Worm (Caenorhabditis elegans) whole organism, young adult: Measurements from ENCODE around the gene C14A4.13.

ENCODE experiments used
- B0019.2 ChIP-seq: fragments of 200-800 bp; sonication (Bioruptor generic); conservative IDR thresholded peaks from 2 replicates; pipeline ENCODE4 v1.3.6; 2022; ENCODE audit warnings: missing genetic modification reagents, missing genetic modification characterization, missing compliant biosample characterization
- B0035.1 ChIP-seq: sonication (generic microtip); optimal IDR thresholded peaks from 2 replicates; lab custom pipeline; 2016; ENCODE audit warnings: missing genetic modification characterization, mild to moderate bottlenecking, missing compliant biosample characterization, missing genotype, missing genetic modification reagents
- B0336.3 ChIP-seq: fragments of 200-800 bp; sonication (Bioruptor generic); IDR thresholded peaks from 2 replicates; pipeline ENCODE4 v1.3.6; 2022; ENCODE audit warnings: missing genetic modification characterization, missing compliant biosample characterization
- F22D6.2 ChIP-seq: sonication (generic microtip); optimal IDR thresholded peaks from 2 replicates; lab custom pipeline; 2016; ENCODE audit warnings: mild to moderate bottlenecking, missing genetic modification characterization, missing compliant biosample characterization
- F33H1.4 ChIP-seq: fragments of 200-800 bp; sonication (Bioruptor generic); IDR thresholded peaks from 2 replicates; pipeline ENCODE4 v1.3.6; 2022; ENCODE audit warnings: missing genetic modification reagents, missing genetic modification characterization, missing compliant biosample characterization
- F39B2.1 ChIP-seq: fragments of 200-800 bp; sonication (Bioruptor generic); IDR thresholded peaks from 2 replicates; pipeline ENCODE4 v1.3.6; 2022; ENCODE audit warnings: missing genetic modification reagents, missing genetic modification characterization, missing compliant biosample characterization
- F55B11.4 ChIP-seq: sonication (generic microtip); optimal IDR thresholded peaks from 2 replicates; lab custom pipeline; 2016; ENCODE audit warnings: missing compliant biosample characterization, missing genetic modification characterization, borderline replicate concordance; ENCODE audit not compliant: insufficient read depth
- F57A8.1 ChIP-seq: fragments of 200-800 bp; sonication (Bioruptor generic); optimal IDR thresholded peaks from 2 replicates; lab custom pipeline; 2018; ENCODE audit warnings: mild to moderate bottlenecking, missing genetic modification characterization, moderate library complexity, missing compliant biosample characterization
- K11D2.4 ChIP-seq: fragments of 200-800 bp; sonication (Bioruptor generic); IDR thresholded peaks from 2 replicates; pipeline ENCODE4 v1.3.6; 2022; ENCODE audit warnings: missing genetic modification reagents, missing genetic modification characterization, missing compliant biosample characterization
- K12H6.12 ChIP-seq: fragments of 200-800 bp; sonication (Bioruptor generic); optimal IDR thresholded peaks from 2 replicates; lab custom pipeline; 2018; ENCODE audit warnings: mild to moderate bottlenecking, missing genetic modification characterization, missing compliant biosample characterization
- Y53G8AR.9 ChIP-seq: fragments of 200-800 bp; sonication (Bioruptor generic); conservative IDR thresholded peaks from 2 replicates; pipeline ENCODE4 v1.3.6; 2022; ENCODE audit warnings: missing genetic modification reagents, missing genetic modification characterization, missing compliant biosample characterization
- Y67H2A.10 ChIP-seq: fragments of 200-800 bp; sonication (Bioruptor generic); conservative IDR thresholded peaks from 2 replicates; pipeline ENCODE4 v1.3.6; 2022; ENCODE audit warnings: missing genetic modification reagents, missing genetic modification characterization, missing compliant biosample characterization
- akir-1 ChIP-seq: fragments of 200-800 bp; sonication (Bioruptor generic); optimal IDR thresholded peaks from 2 replicates; lab custom pipeline; 2018; ENCODE audit warnings: mild to moderate bottlenecking, missing genetic modification characterization, moderate library complexity, missing compliant biosample characterization
- aptf-3 ChIP-seq: fragments of 200-800 bp; sonication (Bioruptor generic); IDR thresholded peaks from 2 replicates; pipeline ENCODE4 v1.3.6; 2022; ENCODE audit warnings: missing genetic modification characterization, missing compliant biosample characterization
- atf-7 ChIP-seq: sonication (generic microtip); optimal IDR thresholded peaks from 2 replicates; lab custom pipeline; 2017; ENCODE audit warnings: mild to moderate bottlenecking, missing genetic modification characterization, missing compliant biosample characterization
- attf-3 ChIP-seq: fragments of 200-800 bp; sonication (Bioruptor generic); conservative IDR thresholded peaks from 2 replicates; pipeline ENCODE4 v1.3.6; 2022; ENCODE audit warnings: missing genetic modification reagents, missing genetic modification characterization, missing compliant biosample characterization
- bed-1 ChIP-seq: fragments of 200-800 bp; sonication (Bioruptor generic); IDR thresholded peaks from 2 replicates; pipeline ENCODE4 v1.3.6; 2022; ENCODE audit warnings: missing genetic modification reagents, missing genetic modification characterization, missing compliant biosample characterization
- ceh-58 ChIP-seq: fragments of 200-800 bp; sonication (Bioruptor generic); IDR thresholded peaks from 2 replicates; pipeline ENCODE4 v1.3.6; 2022; ENCODE audit warnings: missing genetic modification characterization, missing compliant biosample characterization
- ceh-91 ChIP-seq: fragments of 200-800 bp; sonication (Bioruptor generic); IDR thresholded peaks from 2 replicates; pipeline ENCODE4 v1.3.6; 2022; ENCODE audit warnings: missing genetic modification reagents, missing genetic modification characterization, missing compliant biosample characterization
- chd-7 ChIP-seq: sonication (generic microtip); optimal IDR thresholded peaks from 2 replicates; lab custom pipeline; 2016; ENCODE audit warnings: mild to moderate bottlenecking, missing genetic modification characterization, moderate library complexity, missing compliant biosample characterization
- dpff-1 ChIP-seq: sonication (generic microtip); optimal IDR thresholded peaks from 2 replicates; lab custom pipeline; 2017; ENCODE audit warnings: mild to moderate bottlenecking, missing genetic modification characterization, missing compliant biosample characterization
- ekl-4 ChIP-seq: fragments of 200-800 bp; sonication (Bioruptor generic); IDR thresholded peaks from 2 replicates; pipeline ENCODE4 v1.3.6; 2022; ENCODE audit warnings: missing genetic modification reagents, missing genetic modification characterization, missing compliant biosample characterization
- gei-17 ChIP-seq: fragments of 200-800 bp; sonication (Bioruptor generic); optimal IDR thresholded peaks from 2 replicates; lab custom pipeline; 2018; ENCODE audit warnings: mild to moderate bottlenecking, missing genetic modification characterization, missing compliant biosample characterization
- hmg-1.2 ChIP-seq: fragments of 200-800 bp; sonication (Bioruptor generic); IDR thresholded peaks from 2 replicates; pipeline ENCODE4 v1.3.6; 2022; ENCODE audit warnings: missing genetic modification reagents, missing genetic modification characterization, missing compliant biosample characterization
- hmg-20 ChIP-seq: fragments of 200-800 bp; sonication (Bioruptor generic); IDR thresholded peaks from 2 replicates; pipeline ENCODE4 v1.3.6; 2022; ENCODE audit warnings: missing genetic modification reagents, missing genetic modification characterization, missing compliant biosample characterization
- lin-26 ChIP-seq: fragments of 200-800 bp; sonication (Bioruptor generic); IDR thresholded peaks from 2 replicates; pipeline ENCODE4 v1.3.6; 2022; ENCODE audit warnings: missing genetic modification reagents, missing genetic modification characterization, missing compliant biosample characterization
- lin-54 ChIP-seq: fragments of 200-800 bp; sonication (Bioruptor generic); optimal IDR thresholded peaks from 2 replicates; lab custom pipeline; 2018; ENCODE audit warnings: mild to moderate bottlenecking, missing genetic modification characterization, missing compliant biosample characterization
- lir-1 ChIP-seq: fragments of 200-800 bp; sonication (Bioruptor generic); conservative IDR thresholded peaks from 2 replicates; pipeline ENCODE4 v1.3.6; 2022; ENCODE audit warnings: missing genetic modification reagents, missing genetic modification characterization, missing compliant biosample characterization
- madf-8 ChIP-seq: fragments of 200-800 bp; sonication (Bioruptor generic); conservative IDR thresholded peaks from 2 replicates; pipeline ENCODE4 v1.3.6; 2022; ENCODE audit warnings: missing genetic modification reagents, missing genetic modification characterization, missing compliant biosample characterization
- mcd-1 ChIP-seq: fragments of 200-800 bp; sonication (Bioruptor generic); IDR thresholded peaks from 2 replicates; pipeline ENCODE4 v1.3.6; 2022; ENCODE audit warnings: missing genetic modification reagents, missing genetic modification characterization, missing compliant biosample characterization
- mel-28 ChIP-seq: sonication (generic microtip); optimal IDR thresholded peaks from 2 replicates; lab custom pipeline; 2016; ENCODE audit warnings: borderline replicate concordance, mild to moderate bottlenecking, missing genetic modification characterization, missing compliant biosample characterization
- mxl-1 ChIP-seq: sonication (generic microtip); optimal IDR thresholded peaks from 2 replicates; lab custom pipeline; 2016; ENCODE audit warnings: missing genetic modification characterization, missing compliant biosample characterization
- nfya-1 ChIP-seq: sonication (generic microtip); optimal IDR thresholded peaks from 2 replicates; lab custom pipeline; 2017; ENCODE audit warnings: antibody characterized with exemption, missing compliant biosample characterization, missing genetic modification characterization, borderline replicate concordance; ENCODE audit not compliant: insufficient read depth
- nfyb-1 ChIP-seq: fragments of 200-800 bp; sonication (Bioruptor generic); IDR thresholded peaks from 2 replicates; pipeline ENCODE4 v1.3.6; 2022; ENCODE audit warnings: missing genetic modification reagents, missing genetic modification characterization, missing compliant biosample characterization
- nhr-179 ChIP-seq: sonication (generic microtip); optimal IDR thresholded peaks from 2 replicates; lab custom pipeline; 2016; ENCODE audit warnings: mild to moderate bottlenecking, missing genetic modification characterization, missing compliant biosample characterization
- sea-2 ChIP-seq: fragments of 200-800 bp; sonication (Bioruptor generic); IDR thresholded peaks from 2 replicates; pipeline ENCODE4 v1.3.6; 2022; ENCODE audit warnings: missing genetic modification characterization, missing compliant biosample characterization
- snpc-1.3 ChIP-seq: sonication (generic microtip); optimal IDR thresholded peaks from 2 replicates; lab custom pipeline; 2017; ENCODE audit warnings: missing genetic modification characterization, mild to moderate bottlenecking, missing compliant biosample characterization, antibody characterized with exemption, moderate library complexity, missing genotype, missing genetic modification reagents; ENCODE audit not compliant: insufficient read depth
- snpc-4 ChIP-seq, 5 experiments: fragments of 150-350 bp in 1 of 5; sonication (generic microtip) in 4 of 5; optimal IDR thresholded peaks; 2 replicates each; lab custom pipeline; 2014 to 2018; ENCODE audit warnings: missing genetic modification characterization in 5 of 5, missing biosample characterization in 3 of 5, antibody characterized with exemption in 2 of 5, mild to moderate bottlenecking in 2 of 5, missing compliant biosample characterization in 2 of 5, missing genotype in 2 of 5, moderate library complexity in 2 of 5, missing genetic modification reagents in 1 of 5
- tbp1 ChIP-seq: fragments of 200-800 bp; sonication (Bioruptor generic); optimal IDR thresholded peaks from 2 replicates; lab custom pipeline; 2018; ENCODE audit warnings: mild to moderate bottlenecking, missing genetic modification characterization, missing compliant biosample characterization
- tlf-1 ChIP-seq: fragments of 200-800 bp; sonication (Bioruptor generic); optimal IDR thresholded peaks from 2 replicates; lab custom pipeline; 2018; ENCODE audit warnings: mild to moderate bottlenecking, missing genetic modification characterization, missing compliant biosample characterization
- unc-62 ChIP-seq: fragments of 150-350 bp; optimal IDR thresholded peaks from 2 replicates; lab custom pipeline; 2014; ENCODE audit warnings: missing biosample characterization, missing genetic modification reagents, missing genetic modification characterization
- zfh-2 ChIP-seq: fragments of 200-800 bp; sonication (Bioruptor generic); conservative IDR thresholded peaks from 2 replicates; pipeline ENCODE4 v1.3.6; 2022; ENCODE audit warnings: missing genetic modification reagents, missing genetic modification characterization, missing compliant biosample characterization
- zim-3 ChIP-seq: sonication (generic microtip); optimal IDR thresholded peaks from 2 replicates; lab custom pipeline; 2017; ENCODE audit warnings: mild to moderate bottlenecking, missing genetic modification characterization, moderate library complexity, missing compliant biosample characterization
- ztf-18 ChIP-seq: sonication (generic microtip); optimal IDR thresholded peaks from 2 replicates; lab custom pipeline; 2016; ENCODE audit warnings: missing genotype, mild to moderate bottlenecking, missing genetic modification characterization, missing compliant biosample characterization
- ztf-22 ChIP-seq: fragments of 200-800 bp; sonication (Bioruptor generic); optimal IDR thresholded peaks from 2 replicates; lab custom pipeline; 2018; ENCODE audit warnings: mild to moderate bottlenecking, missing genetic modification characterization, moderate library complexity, missing compliant biosample characterization
- ztf-26 ChIP-seq: sonication (generic microtip); optimal IDR thresholded peaks from 2 replicates; lab custom pipeline; 2017; ENCODE audit warnings: missing genetic modification characterization, missing compliant biosample characterization
- ztf-28 ChIP-seq: fragments of 200-800 bp; sonication (Bioruptor generic); IDR thresholded peaks from 2 replicates; pipeline ENCODE4 v1.3.6; 2022; ENCODE audit warnings: missing genetic modification reagents, missing genetic modification characterization, missing compliant biosample characterization
- ztf-3 ChIP-seq: fragments of 200-800 bp; sonication (Bioruptor generic); optimal IDR thresholded peaks from 2 replicates; lab custom pipeline; 2018; ENCODE audit warnings: mild to moderate bottlenecking, missing genetic modification characterization, missing compliant biosample characterization

The C14A4.13 gene

ce11 chrII:10657632-10658108, 39.4 kb downstream of the C14A4.13 start, which contains the start of gene lact-3 (continued):
- TF ChIP-seq snpc-1.3 (no peak), B0336.3 (peak; percentile 90), unc-62 (GFP tag; lab: Kevin White, UChicago) (no peak), K12H6.12 (tag; lab: Kevin White, UChicago) (no peak), lin-26 (0 out of 2 replicates have a peak, but pooled peaks have one; percentile 59), Y53G8AR.9 (GFP tag; lab: Robert Waterston, UW) (peak; percentile 75), snpc-4 (GFP tag; optimal IDR thresholded peaks at IDR 0.05; lab: Kevin White, UChicago) (no peak), snpc-4 (tag; optimal IDR thresholded peaks at IDR 0.05; lab: Kevin White, UChicago) (no peak), bed-1 (GFP tag; lab: Robert Waterston, UW) (no peak), mel-28 (tag; lab: Kevin White, UChicago) (no peak), ztf-3 (GFP tag; lab: Kevin White, UChicago) (no peak), hmg-1.2 (GFP tag; lab: Robert Waterston, UW) (peak; percentile 49), lin-54 (GFP tag; lab: Kevin White, UChicago) (peak; percentile 52), atf-7 (no peak), chd-7 (peak; percentile 35), F57A8.1 (no peak), F33H1.4 (GFP tag; lab: Robert Waterston, UW) (peak; percentile 31), Y67H2A.10 (GFP tag; lab: Robert Waterston, UW) (no peak), F39B2.1 (GFP tag; lab: Robert Waterston, UW) (no peak), nfyb-1 (peak; percentile 63; the same call in 1 of the 2 replicates), ztf-26 (no peak), ztf-28 (GFP tag; lab: Robert Waterston, UW) (no peak), zim-3 (no peak), K11D2.4 (GFP tag; lab: Robert Waterston, UW) (no peak), ztf-22 (GFP tag; lab: Kevin White, UChicago) (no peak), ztf-18 (tag; lab: Kevin White, UChicago) (no peak), attf-3 (GFP tag; lab: Robert Waterston, UW) (no peak), sea-2 (no peak), hmg-20 (GFP tag; lab: Robert Waterston, UW) (no peak), aptf-3 (GFP tag; lab: Robert Waterston, UW) (no peak), ceh-91 (GFP tag; lab: Robert Waterston, UW) (0 out of 2 replicates have a peak, but pooled peaks have one; percentile 16), ekl-4 (GFP tag; lab: Robert Waterston, UW) (peak; percentile 71), lir-1 (no peak), mxl-1 (tag; lab: Kevin White, UChicago) (no peak), F22D6.2 (no peak), akir-1 (GFP tag; lab: Kevin White, UChicago) (no peak), B0019.2 (GFP tag; lab: Robert Waterston, UW) (no peak), nfya-1 (tag; lab: Kevin White, UChicago) (no peak), gei-17 (no peak), madf-8 (no peak; the same call in 1 of the 2 replicates), mcd-1 (peak; percentile 43), B0035.1 (tag; lab: Kevin White, UChicago) (no peak), ceh-58 (GFP tag; lab: Robert Waterston, UW) (no peak), zfh-2 (GFP tag; lab: Robert Waterston, UW) (0 out of 2 replicates have a peak, but pooled peaks have one; percentile 5), F55B11.4 (tag; lab: Kevin White, UChicago) (no peak), nhr-179 (tag; lab: Kevin White, UChicago) (no peak), tlf-1 (peak; percentile 13), tbp1 (peak; percentile 35), dpff-1 (tag; lab: Kevin White, UChicago) (no peak)
